Fruit fly (Drosophila melanogaster) whole organism, embryonic: ENCODE results near the gene Tnpo-SR.

Experiments used
- Awh ChIP-seq: fragments of 200-800 bp; sonication (Bioruptor generic); IDR thresholded peaks from 2 replicates; pipeline ENCODE4, ENCODE4 v1.3.6; 2022; ENCODE audit warnings: missing biosample characterization, missing genetic modification characterization
- CG10565 ChIP-seq: fragments of 200-800 bp; sonication (Bioruptor generic); optimal IDR thresholded peaks from 3 replicates; lab custom pipeline; 2016; ENCODE audit warnings: missing biosample characterization, mild to moderate bottlenecking, missing genetic modification characterization
- CG10979 ChIP-seq: fragments of 200-800 bp; sonication (Bioruptor generic); optimal IDR thresholded peaks from 2 replicates; lab custom pipeline; 2018; ENCODE audit warnings: missing biosample characterization, mild to moderate bottlenecking, missing genetic modification characterization, moderate library complexity
- CG11093 ChIP-seq: fragments of 200-800 bp; sonication (Bioruptor generic); IDR thresholded peaks from 3 replicates; pipeline ENCODE4 v1.3.6; 2022; ENCODE audit warnings: missing biosample characterization, missing genetic modification characterization
- CG13287 ChIP-seq: fragments of 200-800 bp; sonication (Bioruptor generic); IDR thresholded peaks from 2 replicates; pipeline ENCODE4 v1.3.6; 2022; ENCODE audit warnings: missing biosample characterization, missing genetic modification characterization; ENCODE audit not compliant: partially characterized antibody
- CG13894 ChIP-seq: fragments of 200-800 bp; sonication (Bioruptor generic); optimal IDR thresholded peaks from 3 replicates; lab custom pipeline; 2018; ENCODE audit warnings: missing biosample characterization, mild to moderate bottlenecking, missing genetic modification characterization, moderate library complexity
- CG14050 ChIP-seq: fragments of 200-800 bp; sonication (Bioruptor generic); IDR thresholded peaks from 3 replicates; pipeline ENCODE4 v1.3.6; 2022; ENCODE audit warnings: missing biosample characterization, missing genetic modification characterization
- CG14667 ChIP-seq: fragments of 200-800 bp; sonication (Bioruptor generic); IDR thresholded peaks from 2 replicates; pipeline ENCODE4 v1.3.6; 2022; ENCODE audit warnings: missing biosample characterization, missing genetic modification characterization
- CG14710 ChIP-seq: fragments of 200-800 bp; sonication (Bioruptor generic); optimal IDR thresholded peaks from 3 replicates; lab custom pipeline; 2019; ENCODE audit warnings: missing biosample characterization, mild to moderate bottlenecking, missing genetic modification characterization, moderate library complexity
- CG15011 ChIP-seq: fragments of 200-800 bp; sonication (Bioruptor generic); optimal IDR thresholded peaks from 3 replicates; lab custom pipeline; 2018; ENCODE audit warnings: missing biosample characterization, mild to moderate bottlenecking, missing genetic modification characterization
- CG15696 ChIP-seq: fragments of 200-800 bp; sonication (Bioruptor generic); optimal IDR thresholded peaks from 2 replicates; lab custom pipeline; 2019; ENCODE audit warnings: missing biosample characterization, mild to moderate bottlenecking, missing genetic modification characterization, moderate library complexity
- CG16815 ChIP-seq: fragments of 200-800 bp; sonication (Bioruptor generic); optimal IDR thresholded peaks from 3 replicates; lab custom pipeline; 2017; ENCODE audit warnings: missing biosample characterization, mild to moderate bottlenecking, missing genetic modification characterization
- CG2116 ChIP-seq: fragments of 200-800 bp; sonication (Bioruptor generic); optimal IDR thresholded peaks from 3 replicates; lab custom pipeline; 2018; ENCODE audit warnings: missing biosample characterization, mild to moderate bottlenecking, missing genetic modification characterization
- CG2875 ChIP-seq: fragments of 200-800 bp; sonication (Bioruptor generic); optimal IDR thresholded peaks from 2 replicates; lab custom pipeline; 2017; ENCODE audit warnings: missing biosample characterization, mild to moderate bottlenecking, missing genetic modification characterization, missing genetic modification reagents
- CG30431 ChIP-seq: fragments of 200-800 bp; sonication (Bioruptor generic); optimal IDR thresholded peaks from 2 replicates; lab custom pipeline; 2017; ENCODE audit warnings: missing biosample characterization, missing genetic modification characterization
- CG31388 ChIP-seq: fragments of 200-800 bp; sonication (Bioruptor generic); optimal IDR thresholded peaks from 2 replicates; lab custom pipeline; 2016; ENCODE audit warnings: missing biosample characterization, missing genetic modification characterization
- CG34422 ChIP-seq: fragments of 200-800 bp; sonication (Bioruptor generic); IDR thresholded peaks from 3 replicates; pipeline ENCODE4 v1.3.6; 2022; ENCODE audit warnings: missing biosample characterization, missing genetic modification characterization
- CG4404 ChIP-seq: fragments of 200-800 bp; sonication (Bioruptor generic); IDR thresholded peaks from 2 replicates; pipeline ENCODE4 v1.3.6; 2022; ENCODE audit warnings: missing biosample characterization, missing genetic modification characterization
- CG6254 ChIP-seq: fragments of 200-800 bp; sonication (Bioruptor generic); optimal IDR thresholded peaks from 3 replicates; lab custom pipeline; 2017; ENCODE audit warnings: mild to moderate bottlenecking, missing biosample characterization, missing genetic modification reagents, missing genetic modification characterization
- CG7786 ChIP-seq: fragments of 200-800 bp; sonication (Bioruptor generic); optimal IDR thresholded peaks from 2 replicates; lab custom pipeline; 2016; ENCODE audit warnings: missing biosample characterization, missing genetic modification characterization
- CG9797 ChIP-seq: fragments of 200-800 bp; sonication (Bioruptor generic); optimal IDR thresholded peaks from 3 replicates; lab custom pipeline; 2018; ENCODE audit warnings: missing biosample characterization, mild to moderate bottlenecking, missing genetic modification characterization
- CG9932 ChIP-seq: fragments of 200-800 bp; sonication (Bioruptor generic); IDR thresholded peaks from 2 replicates; pipeline ENCODE4 v1.3.6; 2022; ENCODE audit warnings: missing biosample characterization, missing genetic modification characterization
- Camta ChIP-seq: fragments of 200-800 bp; sonication (Bioruptor generic); optimal IDR thresholded peaks from 2 replicates; lab custom pipeline; 2016; ENCODE audit warnings: missing biosample characterization, missing genetic modification characterization
- D19A ChIP-seq: fragments of 200-800 bp; optimal IDR thresholded peaks from 3 replicates; lab custom pipeline; 2019; ENCODE audit warnings: missing biosample characterization, mild to moderate bottlenecking, missing genetic modification characterization, moderate library complexity
- Dek ChIP-seq: fragments of 200-800 bp; sonication (Bioruptor generic); optimal IDR thresholded peaks from 3 replicates; lab custom pipeline; 2019; ENCODE audit warnings: missing biosample characterization, mild to moderate bottlenecking, missing genetic modification characterization, moderate library complexity
- Doc3 ChIP-seq: fragments of 200-800 bp; sonication (Bioruptor generic); IDR thresholded peaks from 3 replicates; pipeline ENCODE4 v1.3.6; 2022; ENCODE audit warnings: missing biosample characterization, missing genetic modification characterization; ENCODE audit not compliant: partially characterized antibody
- Drgx ChIP-seq: fragments of 200-800 bp; sonication (Bioruptor generic); IDR thresholded peaks from 2 replicates; pipeline ENCODE4 v1.3.6; 2022; ENCODE audit warnings: missing biosample characterization, missing genetic modification characterization
- H2.0 ChIP-seq: fragments of 200-800 bp; sonication (Bioruptor generic); IDR thresholded peaks from 2 replicates; pipeline ENCODE4 v1.3.6; 2022; ENCODE audit warnings: missing biosample characterization, missing genetic modification characterization
- Hr39 ChIP-seq: fragments of >200 bp; optimal IDR thresholded peaks from 2 replicates; lab custom pipeline; 2017
- Kr ChIP-seq: fragments of 200-800 bp; sonication (Bioruptor generic); optimal IDR thresholded peaks from 2 replicates; lab custom pipeline; 2017; ENCODE audit warnings: missing biosample characterization, mild to moderate bottlenecking, missing genetic modification characterization
- Oli ChIP-seq: fragments of 200-800 bp; sonication (Bioruptor generic); optimal IDR thresholded peaks from 2 replicates; lab custom pipeline; 2018; ENCODE audit warnings: missing biosample characterization, mild to moderate bottlenecking, missing genetic modification characterization, moderate library complexity
- Poxn ChIP-seq: fragments of 200-800 bp; sonication (Bioruptor generic); IDR thresholded peaks from 2 replicates; pipeline ENCODE4 v1.3.6; 2022; ENCODE audit warnings: missing biosample characterization, missing genetic modification characterization
- al ChIP-seq: fragments of 200-800 bp; sonication (Bioruptor generic); IDR thresholded peaks from 2 replicates; pipeline ENCODE4 v1.3.6; 2022; ENCODE audit warnings: missing biosample characterization, missing genetic modification characterization
- bcd ChIP-seq: fragments of 200-800 bp; sonication (Bioruptor generic); optimal IDR thresholded peaks from 2 replicates; lab custom pipeline; 2017; ENCODE audit warnings: missing biosample characterization, mild to moderate bottlenecking, missing genetic modification characterization
- chm ChIP-seq: fragments of 200-800 bp; sonication (Bioruptor generic); IDR thresholded peaks from 2 replicates; pipeline ENCODE4 v1.3.6; 2022; ENCODE audit warnings: missing biosample characterization, missing genetic modification characterization
- corto ChIP-seq: fragments of 200-800 bp; sonication (Bioruptor generic); optimal IDR thresholded peaks from 2 replicates; lab custom pipeline; 2016; ENCODE audit warnings: missing biosample characterization, mild to moderate bottlenecking, missing genetic modification characterization, moderate library complexity
- dm ChIP-seq: fragments of 200-800 bp; sonication (Bioruptor generic); optimal IDR thresholded peaks from 3 replicates; lab custom pipeline; 2016; ENCODE audit warnings: missing biosample characterization, missing genetic modification characterization
- fd96Cb ChIP-seq: fragments of 200-800 bp; sonication (Bioruptor generic); optimal IDR thresholded peaks from 2 replicates; lab custom pipeline; 2018; ENCODE audit warnings: missing biosample characterization, mild to moderate bottlenecking, missing genetic modification characterization, moderate library complexity
- ftz-f1 ChIP-seq: fragments of 200-800 bp; sonication (Bioruptor generic); optimal IDR thresholded peaks from 2 replicates; lab custom pipeline; 2016; ENCODE audit warnings: missing biosample characterization, missing genetic modification characterization
- gcm ChIP-seq: fragments of 200-800 bp; sonication (Bioruptor generic); optimal IDR thresholded peaks from 2 replicates; lab custom pipeline; 2019; ENCODE audit warnings: missing biosample characterization, mild to moderate bottlenecking, missing genetic modification characterization, moderate library complexity
- grn ChIP-seq: fragments of 200-800 bp; sonication (Bioruptor generic); optimal IDR thresholded peaks from 3 replicates; lab custom pipeline; 2017; ENCODE audit warnings: missing biosample characterization, missing genetic modification characterization
- kah ChIP-seq: fragments of 200-800 bp; sonication (Bioruptor generic); optimal IDR thresholded peaks from 2 replicates; lab custom pipeline; 2018; ENCODE audit warnings: missing biosample characterization, mild to moderate bottlenecking, missing genetic modification characterization
- knrl ChIP-seq: fragments of 200-800 bp; sonication (Bioruptor generic); IDR thresholded peaks from 3 replicates; pipeline ENCODE4 v1.3.6; 2022; ENCODE audit warnings: missing biosample characterization, missing genetic modification characterization; ENCODE audit not compliant: partially characterized antibody
- lab ChIP-seq: fragments of 200-800 bp; sonication (Bioruptor generic); optimal IDR thresholded peaks from 3 replicates; lab custom pipeline; 2017; ENCODE audit warnings: missing biosample characterization, missing genetic modification characterization, mild to moderate bottlenecking, moderate library complexity, missing genetic modification reagents
- nerfin-1 ChIP-seq: fragments of 200-800 bp; sonication (Bioruptor generic); optimal IDR thresholded peaks from 3 replicates; lab custom pipeline; 2019; ENCODE audit warnings: missing biosample characterization, mild to moderate bottlenecking, missing genetic modification characterization, moderate library complexity
- odd ChIP-seq: fragments of 200-800 bp; sonication (Bioruptor generic); optimal IDR thresholded peaks from 2 replicates; lab custom pipeline; 2017; ENCODE audit warnings: missing biosample characterization, mild to moderate bottlenecking, missing genetic modification characterization
- otp ChIP-seq: fragments of 200-800 bp; sonication (Bioruptor generic); IDR thresholded peaks from 3 replicates; pipeline ENCODE4, ENCODE4 v1.3.6; 2022; ENCODE audit warnings: missing biosample characterization, missing genetic modification characterization
- peb ChIP-seq: fragments of 200-800 bp; sonication (Bioruptor generic); IDR thresholded peaks from 2 replicates; pipeline ENCODE4 v1.3.6; 2022; ENCODE audit warnings: missing biosample characterization, missing genetic modification characterization
- repo ChIP-seq: fragments of 200-800 bp; sonication (Bioruptor generic); optimal IDR thresholded peaks from 2 replicates; lab custom pipeline; 2016; ENCODE audit warnings: missing biosample characterization, missing genetic modification characterization
- tio ChIP-seq: fragments of 200-800 bp; sonication (Bioruptor generic); optimal IDR thresholded peaks from 2 replicates; lab custom pipeline; 2017; ENCODE audit warnings: missing biosample characterization, missing genetic modification characterization, inconsistent platforms
- twi ChIP-seq: fragments of 200-800 bp; optimal IDR thresholded peaks from 2 replicates; lab custom pipeline; 2019; ENCODE audit warnings: missing biosample characterization, mild to moderate bottlenecking, missing genetic modification characterization, moderate library complexity

Tnpo-SR gene

DNA sequence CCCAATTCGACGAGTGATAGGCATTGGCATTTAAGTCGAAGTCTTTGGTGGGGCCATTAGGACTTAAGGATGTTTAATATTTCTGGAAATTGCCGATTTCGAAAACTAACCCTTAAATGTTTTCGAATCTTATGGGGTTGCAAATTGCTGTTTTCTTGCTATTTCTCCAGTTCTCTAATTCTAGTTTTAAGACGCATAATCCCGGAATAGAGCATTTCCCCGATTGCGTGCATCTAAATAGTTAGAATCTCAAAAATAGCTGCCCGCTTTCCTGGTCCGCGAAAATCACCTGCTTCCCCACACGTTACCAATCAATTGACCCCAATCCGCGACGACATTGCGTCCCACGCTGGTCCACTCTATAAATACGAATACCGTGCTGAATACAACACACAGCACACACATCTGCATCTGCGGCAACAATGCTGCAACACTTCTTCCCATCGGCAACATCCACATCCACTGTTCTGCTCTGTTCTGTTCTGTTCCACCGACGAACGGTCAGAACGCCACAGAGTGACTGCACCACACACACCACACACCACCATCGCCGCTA lies 7.7 kb upstream of the Tnpo-SR start, which contains the start of gene Bacc (continued):
- TF ChIP-seq CG15696 = peak; percentile 43
- TF ChIP-seq Hr39 (lab: Kevin White, UChicago) = no peak
- TF ChIP-seq CG31388 (GFP tag; lab: Kevin White, UChicago) = peak; percentile 78
- TF ChIP-seq CG34422 (GFP tag; lab: Robert Waterston, UW) = no peak
- peak; percentile 65 for TF ChIP-seq gcm (GFP tag; lab: Kevin White, UChicago)
- TF ChIP-seq Camta (GFP tag; lab: Kevin White, UChicago) = peak; percentile 86
- peak; percentile 67 for TF ChIP-seq nerfin-1 (tag; lab: Kevin White, UChicago)
- peak; percentile 90 for TF ChIP-seq bcd
- TF ChIP-seq Awh (GFP tag; lab: Robert Waterston, UW) = no peak
- peak; percentile 83 for TF ChIP-seq corto (GFP tag; lab: Kevin White, UChicago)
- peak; percentile 65 for TF ChIP-seq CG10565
- TF ChIP-seq CG2116 = peak; percentile 33
- TF ChIP-seq D19A (tag; lab: Kevin White, UChicago) = peak; percentile 84
- peak; percentile 93 for TF ChIP-seq CG7786 (GFP tag; lab: Kevin White, UChicago)
- TF ChIP-seq tio (GFP tag; lab: Kevin White, UChicago) = peak; percentile 93
- TF ChIP-seq CG15011 (GFP tag; lab: Kevin White, UChicago) = peak; percentile 84
- no peak for TF ChIP-seq Kr
- TF ChIP-seq fd96Cb = peak; percentile 81
- TF ChIP-seq CG13894 (tag; lab: Kevin White, UChicago) = no peak
- peak; percentile 75 for TF ChIP-seq CG11093
- peak; percentile 77 for TF ChIP-seq Dek
- no peak for TF ChIP-seq chm (GFP tag; lab: Robert Waterston, UW)
- TF ChIP-seq CG16815 (GFP tag; lab: Kevin White, UChicago) = peak; percentile 84
- no peak for TF ChIP-seq Doc3
- TF ChIP-seq CG14050 (GFP tag; lab: Robert Waterston, UW) = no peak
- no peak for TF ChIP-seq knrl (GFP tag; lab: Robert Waterston, UW)
- no peak for TF ChIP-seq ftz-f1
- no peak for TF ChIP-seq peb (GFP tag; lab: Robert Waterston, UW)
- peak; percentile 69 for TF ChIP-seq CG14710
- no peak for TF ChIP-seq CG14667 (GFP tag; lab: Robert Waterston, UW)
- no peak for TF ChIP-seq H2.0
- peak; percentile 73 for TF ChIP-seq kah
- peak; percentile 72 for TF ChIP-seq CG6254 (GFP tag; lab: Kevin White, UChicago)
- peak; percentile 93 for TF ChIP-seq Oli (tag; lab: Kevin White, UChicago)
- TF ChIP-seq Poxn (GFP tag; lab: Robert Waterston, UW) = no peak
- no peak for TF ChIP-seq Drgx
- no peak for TF ChIP-seq CG13287
- TF ChIP-seq odd (GFP tag; lab: Kevin White, UChicago) = peak; percentile 82
- peak; percentile 38 for TF ChIP-seq twi (tag; lab: Kevin White, UChicago)
- TF ChIP-seq CG9797 (GFP tag; lab: Kevin White, UChicago) = peak; percentile 12
- no peak for TF ChIP-seq CG9932 (GFP tag; lab: Robert Waterston, UW)
- peak; percentile 86 for TF ChIP-seq repo (GFP tag; lab: Kevin White, UChicago)
- TF ChIP-seq grn (GFP tag; lab: Kevin White, UChicago) = no peak
- TF ChIP-seq lab = peak; percentile 92
- TF ChIP-seq dm = peak; percentile 72
- TF ChIP-seq CG30431 (GFP tag; lab: Kevin White, UChicago) = peak; percentile 84
- TF ChIP-seq otp (GFP tag; lab: Robert Waterston, UW) = no peak
- peak; percentile 75 for TF ChIP-seq CG10979 (tag; lab: Kevin White, UChicago)
- peak; percentile 79 for TF ChIP-seq CG2875 (GFP tag; lab: Kevin White, UChicago)
- no peak for TF ChIP-seq CG4404
- no peak for TF ChIP-seq al
